Fruit fly (Drosophila melanogaster): ENCODE data around the gene MED21.

DNA sequence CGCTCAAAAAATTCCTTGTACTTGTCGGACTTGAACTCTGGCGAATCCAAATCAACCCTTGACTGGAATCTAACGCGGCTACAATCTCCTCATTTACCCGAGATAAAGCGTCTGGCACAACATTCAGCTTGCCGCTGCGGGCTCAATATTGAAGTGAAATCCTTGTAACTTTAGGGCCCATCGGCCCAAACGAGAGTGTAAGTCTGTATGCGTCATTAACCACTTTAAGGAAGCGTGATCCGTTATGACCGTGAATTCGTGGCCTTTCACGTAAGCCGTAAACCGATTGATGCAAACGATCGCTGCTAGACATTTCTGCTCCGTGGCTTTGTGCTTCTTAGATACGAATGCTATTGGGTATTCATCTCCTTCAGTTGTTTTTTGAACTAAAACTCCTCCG lies 34.5 kb upstream of the MED21 start:
- TF ChIP-seq Hr78 (GFP tag; optimal IDR thresholded peaks at IDR 0.05): no peak
- TF ChIP-seq jim (GFP tag; optimal IDR thresholded peaks at IDR 0.05): no peak
- no peak for TF ChIP-seq usp (GFP tag; optimal IDR thresholded peaks at IDR 0.05)
- TF ChIP-seq foxo (GFP tag; optimal IDR thresholded peaks at IDR 0.05): no peak
- no peak for TF ChIP-seq HLH106 (tag; optimal IDR thresholded peaks at IDR 0.05)
- TF ChIP-seq Rel (GFP tag; optimal IDR thresholded peaks at IDR 0.05): no peak
- TF ChIP-seq Rel (tag; optimal IDR thresholded peaks at IDR 0.05): no peak
- no peak for TF ChIP-seq sv (GFP tag; optimal IDR thresholded peaks at IDR 0.05)
- TF ChIP-seq psq (GFP tag; optimal IDR thresholded peaks at IDR 0.05): no peak
- no peak for TF ChIP-seq CrebA (GFP tag; optimal IDR thresholded peaks at IDR 0.05; ENCODE audit: borderline replicate concordance)

Data from whole organism, wandering third instar larva.